Worm (Caenorhabditis elegans): ENCODE results near the gene acc-3.

DNA sequence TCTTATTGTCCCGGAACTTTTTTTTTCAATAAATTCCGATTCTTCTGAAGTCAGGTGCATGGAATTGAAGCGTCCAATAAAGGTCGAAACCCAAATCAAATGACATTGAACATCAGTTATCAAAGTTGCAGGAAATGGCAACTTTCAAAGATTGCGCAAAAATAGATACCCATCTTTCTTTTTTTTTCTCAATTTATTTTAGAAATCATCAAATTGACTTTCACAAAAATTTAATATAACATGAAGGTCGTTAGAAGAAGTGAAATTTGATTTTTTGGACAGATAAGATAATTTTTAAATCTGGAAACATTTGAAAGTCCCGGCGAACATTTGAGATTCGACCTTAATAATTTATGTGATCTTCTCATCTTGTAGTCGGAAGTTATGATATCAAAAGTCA lies 21.6 kb downstream of the acc-3 start:
- TF ChIP-seq ama-1 (optimal IDR thresholded peaks at IDR 0.05), result no peak
- no peak for TF ChIP-seq tbx-11 (GFP tag; IDR thresholded peaks at IDR 0.05)

Measured in whole organism, early embryonic.